Fruit fly (Drosophila melanogaster) whole organism: Measurements from ENCODE around the gene CG34180.

Experiments used
- CG8478 ChIP-seq: fragments of >200 bp; optimal IDR thresholded peaks from 2 replicates; lab custom pipeline; 2018; ENCODE audit warnings: inconsistent platforms
- EcR ChIP-seq, 2 experiments: fragments of >200 bp; optimal IDR thresholded peaks; 2 replicates each; lab custom pipeline; 2017; ENCODE audit warnings: missing biosample characterization in 2 of 2, missing genetic modification characterization in 2 of 2, missing genetic modification reagents in 2 of 2
- pan ChIP-seq: fragments of >200 bp; optimal IDR thresholded peaks from 2 replicates; lab custom pipeline; 2017
- psq ChIP-seq: fragments of >200 bp; optimal IDR thresholded peaks from 2 replicates; lab custom pipeline; 2017
- usp ChIP-seq: fragments of >200 bp; optimal IDR thresholded peaks from 2 replicates; lab custom pipeline; 2017; ENCODE audit warnings: missing biosample characterization, missing genetic modification characterization, mixed read lengths

DNA sequence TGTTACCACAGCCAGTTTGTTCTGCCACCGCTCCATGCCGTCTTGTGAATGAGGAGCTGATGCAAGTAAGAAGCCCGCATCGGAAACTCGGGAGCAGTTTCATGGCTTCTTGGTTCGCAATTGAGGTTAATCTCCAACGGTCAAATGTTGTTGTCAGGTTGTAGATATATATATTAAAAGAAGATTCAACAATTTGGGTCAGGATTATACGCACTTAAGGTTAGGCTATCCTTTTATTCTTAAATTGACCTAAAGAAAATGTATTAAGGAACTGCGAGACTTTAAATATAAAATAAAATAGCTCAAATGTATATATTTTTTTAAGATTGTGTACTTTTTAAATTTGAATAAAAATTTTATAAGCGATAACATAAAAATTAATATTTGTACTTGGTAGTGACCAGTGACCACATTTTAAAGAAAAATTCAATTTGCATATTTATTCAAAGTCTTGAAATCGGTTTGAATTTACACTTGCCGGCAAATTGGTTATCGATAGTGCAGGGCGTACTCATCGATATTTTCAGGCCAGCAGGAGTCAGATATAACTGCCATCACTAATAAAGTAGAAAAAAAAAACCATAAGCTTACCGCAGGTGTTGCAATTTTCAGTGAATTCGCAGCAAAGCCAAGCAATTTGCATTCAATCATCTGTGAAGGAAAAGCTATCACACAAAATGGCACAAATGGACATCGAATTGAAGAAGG is 8.4 kb downstream of the CG34180 start, which contains the start of the genes CG9150 and Pfdn1:
- TF ChIP-seq psq (lab: Kevin White, UChicago), result no peak
- TF ChIP-seq CG8478 (lab: Kevin White, UChicago), result no peak
- no peak for TF ChIP-seq EcR (GFP tag; optimal IDR thresholded peaks at IDR 0.05; lab: Kevin White, UChicago)
- TF ChIP-seq pan (lab: Kevin White, UChicago), result no peak
- no peak for TF ChIP-seq usp (GFP tag; lab: Kevin White, UChicago)
